Worm (Caenorhabditis elegans): ENCODE results near the gene osm-3.

The osm-3 gene

ce11 chrIV:3815259-3815644 lies 14.4 kb upstream of the osm-3 start:
- TF ChIP-seq tbx-7 (tag; optimal IDR thresholded peaks at IDR 0.05): no peak
- no peak for TF ChIP-seq sox-4 (tag; optimal IDR thresholded peaks at IDR 0.05)
- TF ChIP-seq fkh-6 (tag; optimal IDR thresholded peaks at IDR 0.05): no peak
- no peak for TF ChIP-seq rnt-1 (tag; optimal IDR thresholded peaks at IDR 0.05)
- TF ChIP-seq sdc-2 (tag; optimal IDR thresholded peaks at IDR 0.05): no peak
- TF ChIP-seq syd-9 (tag; optimal IDR thresholded peaks at IDR 0.05): no peak
- TF ChIP-seq unc-55 (GFP tag; optimal IDR thresholded peaks at IDR 0.05): no peak
- no peak for TF ChIP-seq dmd-4 (tag; optimal IDR thresholded peaks at IDR 0.05; ENCODE audit: borderline replicate concordance)
- no peak for TF ChIP-seq ztf-16 (tag; optimal IDR thresholded peaks at IDR 0.05)
- no peak for TF ChIP-seq dve-1 (tag; optimal IDR thresholded peaks at IDR 0.05)
- no peak for TF ChIP-seq sox-2 (GFP tag; IDR thresholded peaks at IDR 0.05)
- TF ChIP-seq ceh-24 (tag; optimal IDR thresholded peaks at IDR 0.05): no peak
- TF ChIP-seq hlh-6 (tag; optimal IDR thresholded peaks at IDR 0.05): no peak
- no peak for TF ChIP-seq ceh-45 (GFP tag; IDR thresholded peaks at IDR 0.05)
- TF ChIP-seq nfya-1 (tag; optimal IDR thresholded peaks at IDR 0.05): no peak

- TF ChIP-seq ref-2 (tag; optimal IDR thresholded peaks at IDR 0.05) (no peak), hlh-8 (tag; optimal IDR thresholded peaks at IDR 0.05) (no peak), hlh-13 (GFP tag; optimal IDR thresholded peaks at IDR 0.05) (no peak), unc-86 (tag; optimal IDR thresholded peaks at IDR 0.05) (no peak), elt-2 (tag; optimal IDR thresholded peaks at IDR 0.05) (peak; percentile 20)
Measured at ce11 chrIV:3814553-3815258, 13.9 kb upstream of the osm-3 start.

DNA sequence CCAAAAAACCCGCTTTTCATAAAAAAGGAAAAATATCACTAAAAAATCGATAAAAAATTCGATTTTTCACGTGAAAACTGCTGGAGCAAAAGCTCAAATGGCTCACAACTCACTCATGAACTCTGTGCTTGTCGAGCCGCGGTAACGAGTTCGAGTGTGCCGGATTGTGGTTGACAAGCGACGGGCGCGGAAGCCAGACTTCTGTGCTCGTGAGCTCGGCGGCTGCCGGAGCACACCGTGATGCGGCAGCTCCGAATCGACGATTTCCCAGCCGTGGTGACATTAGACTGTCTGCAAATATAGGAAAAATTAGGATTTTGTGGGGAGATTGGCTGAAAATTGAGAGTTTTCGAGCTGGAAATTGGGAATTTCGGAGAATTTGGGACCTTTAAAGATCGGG lies 12.0 kb upstream of the osm-3 start:
- TF ChIP-seq unc-42 (tag; optimal IDR thresholded peaks at IDR 0.05) (no peak), C38D4.7 (GFP tag; optimal IDR thresholded peaks at IDR 0.05) (no peak), sox-4 (tag; optimal IDR thresholded peaks at IDR 0.05) (no peak), dve-1 (tag; optimal IDR thresholded peaks at IDR 0.05) (no peak), elt-4 (tag; optimal IDR thresholded peaks at IDR 0.05) (no peak), ceh-45 (GFP tag; IDR thresholded peaks at IDR 0.05) (no peak), ttx-3 (tag; optimal IDR thresholded peaks at IDR 0.05) (no peak), unc-55 (GFP tag; optimal IDR thresholded peaks at IDR 0.05) (no peak), unc-3 (GFP tag; conservative IDR thresholded peaks at IDR 0.05) (no peak), unc-3 (tag; optimal IDR thresholded peaks at IDR 0.05) (no peak), ceh-24 (tag; optimal IDR thresholded peaks at IDR 0.05) (no peak), ama-1 (optimal IDR thresholded peaks at IDR 0.05) (no peak), hlh-15 (tag; optimal IDR thresholded peaks at IDR 0.05) (no peak), elt-2 (tag; optimal IDR thresholded peaks at IDR 0.05) (no peak), unc-86 (tag; optimal IDR thresholded peaks at IDR 0.05) (no peak), pha-4 (tag; optimal IDR thresholded peaks at IDR 0.05) (no peak), ref-2 (tag; optimal IDR thresholded peaks at IDR 0.05) (no peak), hlh-13 (GFP tag; optimal IDR thresholded peaks at IDR 0.05) (no peak)

DNA sequence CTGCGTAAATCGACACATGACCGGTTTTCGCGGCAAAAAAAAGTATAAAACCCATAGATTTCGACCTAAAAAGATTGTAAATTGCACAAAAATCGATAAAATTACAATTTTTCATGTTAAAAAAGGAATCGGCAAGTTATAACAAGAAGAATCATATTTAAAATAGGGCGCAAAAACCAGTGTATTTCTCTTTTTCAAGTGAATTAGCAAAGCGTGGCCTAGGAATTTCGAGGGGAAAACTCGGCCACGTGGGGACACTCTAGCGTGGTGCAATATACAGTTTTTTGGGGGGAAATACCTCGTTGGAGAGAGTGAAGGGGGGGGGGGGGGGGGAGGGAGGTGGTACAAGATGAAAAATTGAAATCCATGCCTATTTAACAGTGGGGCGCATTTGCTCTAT lies 6.7 kb upstream of the osm-3 start:
- no peak for TF ChIP-seq mec-3 (tag; optimal IDR thresholded peaks at IDR 0.05; ENCODE audit: borderline replicate concordance)
- no peak for TF ChIP-seq pax-1 (tag; optimal IDR thresholded peaks at IDR 0.05)
- no peak for TF ChIP-seq C38D4.7 (GFP tag; optimal IDR thresholded peaks at IDR 0.05)
- no peak for TF ChIP-seq ceh-45 (GFP tag; IDR thresholded peaks at IDR 0.05)
- peak; percentile 4 for TF ChIP-seq ceh-31 (tag; optimal IDR thresholded peaks at IDR 0.05)

- TF ChIP-seq unc-86 (tag; optimal IDR thresholded peaks at IDR 0.05): no peak
- no peak for TF ChIP-seq K02D7.2 (tag; optimal IDR thresholded peaks at IDR 0.05)
- TF ChIP-seq C38D4.7 (GFP tag; optimal IDR thresholded peaks at IDR 0.05): no peak
- no peak for TF ChIP-seq ama-1 (optimal IDR thresholded peaks at IDR 0.05)
- no peak for TF ChIP-seq ceh-30 (tag; optimal IDR thresholded peaks at IDR 0.05)
- no peak for TF ChIP-seq hlh-6 (tag; optimal IDR thresholded peaks at IDR 0.05)
Measured at ce11 chrIV:3807092-3807491, 6.2 kb upstream of the osm-3 start, which contains the start of gene M02B7.7. M02B7.7 (minus strand) TSS chrIV:3807192.
